Worm (Caenorhabditis elegans) whole organism, midembryonic: ENCODE measurements around the gene cap-1.

Experiments used
- T22C8.4 ChIP-seq: fragments of 200-800 bp; sonication (Bioruptor generic); IDR thresholded peaks from 2 replicates; pipeline ENCODE4 v1.3.6; 2022; ENCODE audit warnings: missing genetic modification characterization, missing compliant biosample characterization
- cog-1 ChIP-seq: sonication (generic microtip); optimal IDR thresholded peaks from 2 replicates; lab custom pipeline; 2016; ENCODE audit warnings: missing genetic modification characterization, missing compliant biosample characterization
- flt-1 ChIP-seq: fragments of 200-800 bp; sonication (Bioruptor generic); IDR thresholded peaks from 2 replicates; pipeline ENCODE4 v1.3.6; 2022; ENCODE audit warnings: missing genetic modification characterization, missing compliant biosample characterization
- klf-2 ChIP-seq: fragments of 200-800 bp; sonication (Bioruptor generic); conservative IDR thresholded peaks from 2 replicates; pipeline ENCODE4 v1.3.6; 2022; ENCODE audit warnings: missing genetic modification reagents, missing genetic modification characterization, missing compliant biosample characterization
- med-1 ChIP-seq: sonication (generic microtip); optimal IDR thresholded peaks from 2 replicates; lab custom pipeline; 2017; ENCODE audit warnings: missing genetic modification characterization, mild to moderate bottlenecking, missing compliant biosample characterization, antibody characterized with exemption, missing genetic modification reagents; ENCODE audit not compliant: insufficient read depth
- ref-1 ChIP-seq: fragments of 200-800 bp; sonication (Bioruptor generic); conservative IDR thresholded peaks from 2 replicates; pipeline ENCODE4 v1.3.6; 2022; ENCODE audit warnings: missing genetic modification reagents, missing genetic modification characterization, missing compliant biosample characterization
- tab-1 ChIP-seq: fragments of 200-800 bp; sonication (Bioruptor generic); IDR thresholded peaks from 2 replicates; pipeline ENCODE4 v1.3.6; 2022; ENCODE audit warnings: missing genetic modification characterization, missing compliant biosample characterization
- ztf-23 ChIP-seq: fragments of 200-800 bp; sonication (Bioruptor generic); IDR thresholded peaks from 2 replicates; pipeline ENCODE4 v1.3.6; 2022; ENCODE audit warnings: missing genetic modification reagents, missing genetic modification characterization, missing compliant biosample characterization
- ztf-29 ChIP-seq: fragments of 200-800 bp; sonication (Bioruptor generic); IDR thresholded peaks from 2 replicates; pipeline ENCODE4 v1.3.6; 2022; ENCODE audit warnings: missing genetic modification reagents, missing genetic modification characterization, missing compliant biosample characterization

cap-1 gene

DNA sequence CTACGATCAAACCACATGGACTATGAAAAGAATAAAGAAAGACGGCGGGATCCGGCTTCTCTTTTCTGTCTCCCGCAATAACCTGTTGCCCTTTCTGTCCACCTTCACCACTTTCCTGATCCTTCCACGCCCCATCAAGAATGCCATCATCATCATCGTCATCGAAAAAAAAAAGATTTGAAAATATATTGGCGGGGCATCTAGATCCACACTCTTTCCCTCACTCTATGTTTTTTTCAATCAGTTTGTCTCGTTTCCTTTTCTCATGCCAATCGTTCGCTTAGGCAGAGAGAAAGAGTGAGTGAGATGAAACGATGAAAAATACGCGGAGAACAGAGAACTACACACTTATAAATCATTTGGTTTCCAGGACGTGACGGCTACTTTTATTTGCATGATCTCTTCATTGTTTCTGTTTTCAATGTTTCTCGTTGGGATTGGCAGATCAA is 3.6 kb upstream of the cap-1 start:
- TF ChIP-seq ztf-29 (GFP tag; lab: Robert Waterston, UW): no peak
- no peak for TF ChIP-seq ref-1 (GFP tag; lab: Robert Waterston, UW)
- no peak for TF ChIP-seq klf-2
- no peak for TF ChIP-seq med-1 (GFP tag; lab: Kevin White, UChicago)
- TF ChIP-seq cog-1 (tag; lab: Kevin White, UChicago): no peak
- TF ChIP-seq ztf-23: no peak
- TF ChIP-seq T22C8.4 (GFP tag; lab: Robert Waterston, UW): no peak
- TF ChIP-seq flt-1 (GFP tag; lab: Robert Waterston, UW): no peak
- no peak for TF ChIP-seq tab-1 (GFP tag; lab: Robert Waterston, UW)

DNA sequence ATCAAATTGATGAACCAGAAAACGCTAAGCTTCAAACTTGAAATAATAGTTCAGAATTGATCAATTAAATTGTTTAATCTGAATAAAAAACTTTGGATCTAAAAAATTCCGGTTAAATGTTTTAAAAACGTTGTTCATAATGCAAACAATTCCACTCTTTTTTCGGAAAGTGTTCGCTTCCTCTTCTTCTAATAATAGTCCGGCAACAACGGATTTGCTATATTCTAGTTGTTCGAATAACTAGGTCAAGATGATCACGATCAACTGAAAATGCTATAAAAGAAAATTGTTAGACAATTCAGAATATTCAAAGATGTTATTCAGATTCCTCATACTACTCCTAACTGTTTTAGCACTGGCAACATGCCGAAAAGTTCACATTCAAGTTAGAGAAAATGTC is 912 bp upstream of the cap-1 start, which contains the start of gene D2024.4:
D2024.4 (plus strand) TSS at position 301 of the 400 bp plus-strand sequence.
- TF ChIP-seq ztf-23 (no peak), cog-1 (tag; lab: Kevin White, UChicago) (no peak), med-1 (GFP tag; lab: Kevin White, UChicago) (no peak)

DNA sequence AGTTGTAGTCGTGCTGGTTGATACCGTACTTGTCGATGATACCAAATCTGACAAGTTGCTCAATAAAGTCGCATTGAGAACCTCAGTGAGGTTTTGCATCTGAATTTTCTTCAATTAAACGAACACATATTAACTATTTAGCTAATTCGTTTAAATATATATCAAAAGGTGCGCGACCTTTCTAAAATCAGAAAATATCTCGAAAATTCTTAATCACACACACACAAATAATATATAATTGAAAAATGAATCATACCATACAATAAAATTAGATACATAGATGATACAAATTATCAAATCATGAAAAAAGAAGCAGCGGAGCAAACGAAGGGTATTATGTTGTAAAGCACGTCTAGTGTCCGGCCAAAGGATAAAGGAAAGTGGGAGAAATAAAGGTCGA is 1.8 kb downstream of the cap-1 start, which contains the start of gene D2024.5:
D2024.5 (minus strand) TSS at position 101 of the 400 bp plus-strand sequence.
- TF ChIP-seq med-1 (GFP tag; lab: Kevin White, UChicago) (no peak), ztf-23 (no peak), T22C8.4 (GFP tag; lab: Robert Waterston, UW) (no peak), tab-1 (GFP tag; lab: Robert Waterston, UW) (no peak), cog-1 (tag; lab: Kevin White, UChicago) (no peak), klf-2 (no peak), ref-1 (GFP tag; lab: Robert Waterston, UW) (no peak), flt-1 (GFP tag; lab: Robert Waterston, UW) (no peak), ztf-29 (GFP tag; lab: Robert Waterston, UW) (no peak)

DNA sequence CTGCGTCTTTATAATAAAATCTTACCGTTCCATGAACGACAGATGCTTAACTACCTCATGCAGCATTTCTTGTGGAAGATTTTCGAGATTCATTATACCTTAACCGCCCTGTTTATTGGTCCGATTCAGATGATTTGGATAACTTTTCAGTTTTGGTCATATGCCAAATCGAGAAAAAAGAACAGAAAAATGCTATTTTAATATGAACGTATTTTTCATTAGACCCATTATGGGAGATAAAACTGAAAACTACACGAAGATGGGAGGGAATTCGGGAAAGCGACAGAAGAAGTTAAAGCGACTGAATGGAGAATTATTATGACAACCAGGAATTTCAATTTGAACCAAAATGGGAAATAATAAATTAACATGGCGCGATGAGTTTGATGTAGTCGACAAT is 3.0 kb downstream of the cap-1 start, which contains the start of gene R13A1.10:
R13A1.10 (minus strand) TSS at position 101 of the 400 bp plus-strand sequence.
- TF ChIP-seq ref-1 (GFP tag; lab: Robert Waterston, UW) (no peak), cog-1 (tag; lab: Kevin White, UChicago) (no peak), flt-1 (GFP tag; lab: Robert Waterston, UW) (no peak), T22C8.4 (GFP tag; lab: Robert Waterston, UW) (no peak), ztf-29 (GFP tag; lab: Robert Waterston, UW) (no peak), med-1 (GFP tag; lab: Kevin White, UChicago) (no peak), ztf-23 (no peak), klf-2 (no peak), tab-1 (GFP tag; lab: Robert Waterston, UW) (no peak)

DNA sequence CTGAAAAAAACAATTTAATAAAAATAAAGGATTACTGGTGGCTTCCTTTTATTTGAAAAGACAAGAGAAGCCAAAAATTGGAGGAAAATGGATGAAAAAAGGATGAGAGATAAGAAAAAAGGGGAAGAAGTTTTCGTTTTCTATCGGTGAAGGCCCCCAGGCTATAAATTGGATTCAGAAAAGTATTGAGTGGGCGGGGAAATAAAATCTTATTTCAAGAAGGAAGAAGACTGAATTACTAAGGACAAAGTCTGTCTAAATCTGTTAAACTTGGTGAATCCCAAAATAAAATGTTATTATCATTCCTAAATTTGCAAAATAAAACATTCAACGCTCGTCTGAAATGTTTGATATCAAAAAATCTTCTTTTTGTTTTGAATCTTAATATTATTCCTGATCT is 7.9 kb downstream of the cap-1 start:
- TF ChIP-seq med-1 (GFP tag; lab: Kevin White, UChicago): no peak

DNA sequence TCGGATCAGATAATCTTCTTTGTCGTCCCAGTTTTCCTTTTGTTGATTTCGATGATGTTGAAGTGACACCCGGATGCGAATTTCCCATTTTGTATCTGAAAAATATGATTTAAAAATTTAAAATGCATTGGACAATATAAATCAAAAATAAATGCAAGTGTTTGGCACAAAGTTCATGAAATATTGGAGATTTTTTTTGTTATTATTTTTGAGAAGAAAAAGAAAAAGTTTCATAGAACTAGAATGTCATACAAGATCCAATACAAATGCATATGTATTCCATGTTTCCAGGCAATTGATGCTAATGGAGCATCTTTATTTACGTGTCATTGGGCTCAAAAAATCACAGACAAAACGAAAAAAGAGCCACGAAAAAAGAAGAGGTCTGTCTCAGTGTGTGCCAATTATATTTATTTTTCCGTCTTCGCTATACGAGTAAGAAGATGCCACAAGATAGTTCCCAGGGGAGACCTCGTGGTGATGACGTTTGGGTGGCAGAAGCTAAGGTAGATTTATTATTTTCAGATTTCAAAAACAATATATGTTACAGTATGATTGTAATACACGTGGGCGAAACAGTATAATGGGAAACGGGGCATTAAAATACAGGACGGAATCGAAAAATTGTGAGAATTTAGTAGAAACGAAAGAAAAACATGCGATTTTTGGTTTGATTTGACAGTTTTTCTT is 10.5 kb downstream of the cap-1 start, which contains the start of the genes glb-23 and R13A1.1:
glb-23 (minus strand) TSS at position 101 of the 690 bp plus-strand sequence.
R13A1.1 (plus strand) TSS at position 640 of the 690 bp plus-strand sequence.
- no peak for TF ChIP-seq med-1 (GFP tag; lab: Kevin White, UChicago)
- no peak for TF ChIP-seq ztf-29 (GFP tag; lab: Robert Waterston, UW)
- TF ChIP-seq ztf-23: no peak
- no peak for TF ChIP-seq cog-1 (tag; lab: Kevin White, UChicago)
- no peak for TF ChIP-seq ref-1 (GFP tag; lab: Robert Waterston, UW)
- TF ChIP-seq flt-1 (GFP tag; lab: Robert Waterston, UW): no peak
- TF ChIP-seq T22C8.4 (GFP tag; lab: Robert Waterston, UW): no peak
- TF ChIP-seq tab-1 (GFP tag; lab: Robert Waterston, UW): no peak
- TF ChIP-seq klf-2: no peak

DNA sequence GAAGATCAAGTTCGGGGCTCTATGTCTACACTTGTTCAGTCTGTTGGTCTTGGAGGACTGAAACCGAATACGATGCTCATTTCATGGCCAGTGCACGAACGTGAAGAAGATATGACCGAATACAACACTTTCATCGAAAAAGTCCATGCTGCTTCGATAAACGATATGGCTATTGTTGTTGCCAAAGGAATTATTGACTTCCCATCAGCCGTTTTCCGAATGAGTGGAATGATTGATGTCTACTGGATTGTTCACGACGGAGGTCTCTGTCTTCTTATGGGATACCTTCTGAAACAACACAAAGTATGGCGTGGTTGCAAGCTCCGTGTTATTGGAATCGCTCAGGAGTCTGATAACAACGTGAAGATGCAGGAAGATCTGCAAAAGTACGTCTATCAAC is 13.8 kb downstream of the cap-1 start:
- TF ChIP-seq med-1 (GFP tag; lab: Kevin White, UChicago): no peak
- TF ChIP-seq tab-1 (GFP tag; lab: Robert Waterston, UW): no peak
- no peak for TF ChIP-seq ztf-29 (GFP tag; lab: Robert Waterston, UW)
- TF ChIP-seq flt-1 (GFP tag; lab: Robert Waterston, UW): no peak
- TF ChIP-seq cog-1 (tag; lab: Kevin White, UChicago): no peak
- no peak for TF ChIP-seq T22C8.4 (GFP tag; lab: Robert Waterston, UW)
- TF ChIP-seq klf-2: no peak
- TF ChIP-seq ref-1 (GFP tag; lab: Robert Waterston, UW): no peak
- TF ChIP-seq ztf-23: no peak

DNA sequence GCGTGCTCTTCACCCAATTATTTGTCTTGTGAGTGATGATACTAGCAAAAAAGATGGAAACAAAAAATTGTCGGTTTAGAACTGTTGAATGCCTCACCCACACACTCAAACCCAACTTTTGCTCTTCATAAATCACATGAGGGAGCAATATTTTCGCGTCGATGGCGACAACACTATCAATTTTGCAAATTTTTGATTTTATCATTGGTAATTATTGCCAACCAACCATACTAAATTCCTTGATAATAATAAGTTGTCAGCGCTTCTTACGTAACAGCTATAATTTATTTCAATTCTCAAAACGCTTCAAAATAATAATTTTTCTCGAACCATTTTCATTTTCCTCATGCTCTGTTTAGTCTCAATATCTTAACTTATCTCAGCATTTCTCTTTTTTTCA is 17.3 kb downstream of the cap-1 start:
- no peak for TF ChIP-seq ref-1 (GFP tag; lab: Robert Waterston, UW)
- TF ChIP-seq T22C8.4 (GFP tag; lab: Robert Waterston, UW): no peak
- no peak for TF ChIP-seq ztf-23
- no peak for TF ChIP-seq med-1 (GFP tag; lab: Kevin White, UChicago)
- TF ChIP-seq tab-1 (GFP tag; lab: Robert Waterston, UW): no peak
- TF ChIP-seq ztf-29 (GFP tag; lab: Robert Waterston, UW): no peak
- TF ChIP-seq flt-1 (GFP tag; lab: Robert Waterston, UW): no peak
- TF ChIP-seq cog-1 (tag; lab: Kevin White, UChicago): no peak

DNA sequence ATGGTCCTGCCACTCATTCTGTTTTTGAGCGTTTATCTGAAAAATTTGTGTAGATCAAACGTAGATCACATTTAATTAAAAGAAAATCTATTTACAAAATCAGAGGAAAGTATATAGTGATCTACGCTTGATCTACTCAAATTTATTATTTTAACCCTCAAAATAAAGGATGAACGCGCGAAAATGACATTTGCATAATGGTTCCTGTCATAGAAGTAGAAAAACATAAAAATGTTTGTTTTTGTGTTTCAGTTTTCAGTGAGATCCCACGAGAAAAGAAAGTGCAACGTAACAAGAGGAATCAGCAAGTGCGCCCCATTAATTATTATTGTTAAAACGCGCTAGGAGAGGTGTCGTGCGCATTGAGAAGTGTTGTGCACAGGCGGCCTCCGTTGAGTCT is 18.7 kb downstream of the cap-1 start:
- TF ChIP-seq ztf-23: no peak

DNA sequence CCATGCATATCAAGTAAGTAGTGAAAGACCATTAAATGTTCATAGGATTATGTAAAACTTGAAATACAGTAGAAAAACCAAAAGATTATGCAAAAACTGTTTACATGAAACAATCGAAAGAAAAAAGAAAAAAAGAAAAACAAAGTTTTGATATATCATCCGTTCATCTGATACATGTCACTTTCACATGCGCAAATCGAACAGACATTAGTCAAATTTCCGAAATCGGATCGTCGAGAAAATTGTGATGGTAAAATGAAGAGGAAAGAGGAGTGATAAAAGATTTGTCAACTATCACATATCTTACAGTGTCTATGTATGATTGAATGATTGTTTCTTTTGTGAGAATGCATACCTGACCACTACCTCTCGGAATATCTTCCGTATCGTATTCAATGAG is 21.1 kb downstream of the cap-1 start:
- TF ChIP-seq klf-2 (no peak), T22C8.4 (GFP tag; lab: Robert Waterston, UW) (no peak), ztf-23 (no peak), flt-1 (GFP tag; lab: Robert Waterston, UW) (no peak), cog-1 (tag; lab: Kevin White, UChicago) (no peak), med-1 (GFP tag; lab: Kevin White, UChicago) (no peak), ztf-29 (GFP tag; lab: Robert Waterston, UW) (no peak), tab-1 (GFP tag; lab: Robert Waterston, UW) (no peak)
